Fruit fly (Drosophila melanogaster): ENCODE data around the gene PolG2.

Gene PolG2

dm6 chr2L:13801166-13801565, 31.7 kb downstream of the PolG2 start:
- TF ChIP-seq Dif (GFP tag; optimal IDR thresholded peaks at IDR 0.05; ENCODE audit: partially characterized antibody), result no peak
- TF ChIP-seq CrebA (GFP tag; optimal IDR thresholded peaks at IDR 0.05; ENCODE audit: borderline replicate concordance), result no peak
- TF ChIP-seq fru (GFP tag; optimal IDR thresholded peaks at IDR 0.05), result no peak

DNA sequence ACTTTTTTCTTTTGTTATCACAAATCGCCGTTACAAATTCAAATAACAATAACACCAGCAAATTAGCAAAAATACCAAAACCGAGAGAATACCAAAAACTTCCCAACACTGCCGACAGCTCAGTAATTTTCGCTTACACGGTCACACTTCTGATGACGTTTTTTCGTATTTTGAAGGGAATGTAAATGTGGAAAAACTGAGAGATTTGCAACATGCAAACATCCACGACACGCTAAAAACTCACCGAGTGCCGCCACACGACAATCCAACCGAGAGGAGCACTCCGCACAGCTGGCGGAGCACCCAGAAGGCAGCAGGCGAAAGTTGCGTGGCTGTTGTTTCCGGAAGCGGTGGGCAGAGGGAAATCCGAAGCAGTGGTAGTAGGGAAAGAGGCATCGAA, 39.5 kb downstream of the PolG2 start, which contains the start of gene Sec71:
Sec71 (plus strand) TSS at position 117 of the 400 bp plus-strand sequence.
- TF ChIP-seq Rel (GFP tag; optimal IDR thresholded peaks at IDR 0.05), result no peak
- TF ChIP-seq Rel (tag; optimal IDR thresholded peaks at IDR 0.05), result peak; percentile 47
- TF ChIP-seq sage (GFP tag; optimal IDR thresholded peaks at IDR 0.05), result no peak

- no peak for TF ChIP-seq tai (GFP tag; optimal IDR thresholded peaks at IDR 0.05)
- no peak for TF ChIP-seq Abd-B (GFP tag; optimal IDR thresholded peaks at IDR 0.05)
- no peak for TF ChIP-seq HLH106 (tag; optimal IDR thresholded peaks at IDR 0.05)
- TF ChIP-seq Rel (GFP tag; optimal IDR thresholded peaks at IDR 0.05), result no peak
- TF ChIP-seq Rel (tag; optimal IDR thresholded peaks at IDR 0.05), result peak; percentile 54
These were observed 42.2 kb downstream of the PolG2 start, which contains the start of gene CG16863 for dm6 chr2L:13790715-13791114. Gene CG16863 (plus strand): TSS chr2L:13790959.

dm6 chr2L:13784155-13784681, 48.7 kb downstream of the PolG2 start, which contains the start of gene CG16890:
Gene CG16890 (minus strand): TSS chr2L:13784338.
- TF ChIP-seq h (GFP tag; optimal IDR thresholded peaks at IDR 0.05), result peak; percentile 44
- no peak for TF ChIP-seq dl (GFP tag; optimal IDR thresholded peaks at IDR 0.05; ENCODE audit: insufficient read depth in 1 of 2, partially characterized antibody in 2 of 2)
- TF ChIP-seq Myc (optimal IDR thresholded peaks at IDR 0.05), result no peak
- TF ChIP-seq psq (GFP tag; optimal IDR thresholded peaks at IDR 0.05), result no peak
- no peak for TF ChIP-seq Hnf4 (GFP tag; optimal IDR thresholded peaks at IDR 0.05)
- TF ChIP-seq woc (GFP tag; optimal IDR thresholded peaks at IDR 0.05), result no peak
- TF ChIP-seq CG9705 (GFP tag; optimal IDR thresholded peaks at IDR 0.05), result no peak
- TF ChIP-seq Rel (GFP tag; optimal IDR thresholded peaks at IDR 0.05), result no peak
- peak; percentile 99 for TF ChIP-seq Rel (tag; optimal IDR thresholded peaks at IDR 0.05)
- TF ChIP-seq HLH106 (tag; optimal IDR thresholded peaks at IDR 0.05), result no peak
- no peak for TF ChIP-seq CrebA (GFP tag; optimal IDR thresholded peaks at IDR 0.05; ENCODE audit: borderline replicate concordance)
- TF ChIP-seq Mio (GFP tag; optimal IDR thresholded peaks at IDR 0.05), result no peak
- TF ChIP-seq Hr78 (GFP tag; optimal IDR thresholded peaks at IDR 0.05), result no peak
- TF ChIP-seq Jra (GFP tag; optimal IDR thresholded peaks at IDR 0.05), result no peak

dm6 chr2L:13783264-13784154, 49.4 kb downstream of the PolG2 start, which contains the start of gene Eato:
Gene Eato (plus strand): TSS chr2L:13784084.
- TF ChIP-seq br (GFP tag; optimal IDR thresholded peaks at IDR 0.05), result peak; percentile 9
- peak; percentile 20 for TF ChIP-seq Hnf4 (GFP tag; optimal IDR thresholded peaks at IDR 0.05)
- TF ChIP-seq Dfd (GFP tag; optimal IDR thresholded peaks at IDR 0.05), result no peak
- no peak for TF ChIP-seq GATAd (GFP tag; optimal IDR thresholded peaks at IDR 0.05)
- no peak for TF ChIP-seq Mio (GFP tag; optimal IDR thresholded peaks at IDR 0.05)
- TF ChIP-seq dmrt93B (GFP tag; optimal IDR thresholded peaks at IDR 0.05), result no peak
- no peak for TF ChIP-seq Sp1 (GFP tag; optimal IDR thresholded peaks at IDR 0.05)
- TF ChIP-seq dsf (GFP tag; optimal IDR thresholded peaks at IDR 0.05; ENCODE audit: borderline replicate concordance), result no peak
- TF ChIP-seq Hr78 (GFP tag; optimal IDR thresholded peaks at IDR 0.05), result no peak
- peak; percentile 16 for TF ChIP-seq HLH106 (tag; optimal IDR thresholded peaks at IDR 0.05)
- no peak for TF ChIP-seq woc (GFP tag; optimal IDR thresholded peaks at IDR 0.05)
- no peak for TF ChIP-seq CrebA (GFP tag; optimal IDR thresholded peaks at IDR 0.05; ENCODE audit: borderline replicate concordance)
- TF ChIP-seq lola (GFP tag; optimal IDR thresholded peaks at IDR 0.05), result no peak
- no peak for TF ChIP-seq Dif (GFP tag; optimal IDR thresholded peaks at IDR 0.05; ENCODE audit: partially characterized antibody)
- TF ChIP-seq tai (GFP tag; optimal IDR thresholded peaks at IDR 0.05), result no peak
- TF ChIP-seq rgr (GFP tag; optimal IDR thresholded peaks at IDR 0.05), result peak; percentile 45
- peak; percentile 25 for TF ChIP-seq psq (GFP tag; optimal IDR thresholded peaks at IDR 0.05)
- TF ChIP-seq sage (GFP tag; optimal IDR thresholded peaks at IDR 0.05), result no peak
- no peak for TF ChIP-seq Jra (GFP tag; optimal IDR thresholded peaks at IDR 0.05)
- TF ChIP-seq foxo (GFP tag; optimal IDR thresholded peaks at IDR 0.05), result peak in 1 of 2 experiments; percentile 53
- peak; percentile 22 for TF ChIP-seq ey (GFP tag; optimal IDR thresholded peaks at IDR 0.05)
- TF ChIP-seq brk (GFP tag; optimal IDR thresholded peaks at IDR 0.05), result no peak
- peak; percentile 17 for TF ChIP-seq OdsH (GFP tag; optimal IDR thresholded peaks at IDR 0.05)
- no peak for TF ChIP-seq sv (GFP tag; optimal IDR thresholded peaks at IDR 0.05)
- no peak for TF ChIP-seq pan (optimal IDR thresholded peaks at IDR 0.05)
- TF ChIP-seq Rel (GFP tag; optimal IDR thresholded peaks at IDR 0.05), result no peak
- TF ChIP-seq Rel (tag; optimal IDR thresholded peaks at IDR 0.05), result peak; percentile 15
- no peak for TF ChIP-seq fru (GFP tag; optimal IDR thresholded peaks at IDR 0.05)
- peak; percentile 41 for TF ChIP-seq jim (GFP tag; optimal IDR thresholded peaks at IDR 0.05)
- peak; percentile 19 for TF ChIP-seq Myc (optimal IDR thresholded peaks at IDR 0.05)
- TF ChIP-seq N (GFP tag; optimal IDR thresholded peaks at IDR 0.05), result no peak
- no peak for TF ChIP-seq dl (GFP tag; optimal IDR thresholded peaks at IDR 0.05; ENCODE audit: insufficient read depth in 1 of 2, partially characterized antibody in 2 of 2)
- TF ChIP-seq CG9705 (GFP tag; optimal IDR thresholded peaks at IDR 0.05), result no peak
- no peak for TF ChIP-seq Vsx2 (GFP tag; optimal IDR thresholded peaks at IDR 0.05; ENCODE audit: partially characterized antibody)
- no peak for TF ChIP-seq Abd-B (GFP tag; optimal IDR thresholded peaks at IDR 0.05)
- no peak for TF ChIP-seq h (GFP tag; optimal IDR thresholded peaks at IDR 0.05)

Measured in whole organism, wandering third instar larva.